Worm (Caenorhabditis elegans) whole organism, mixed stage, embryonic: ENCODE measurements around the gene F16G10.5.

Experiments
- M03D4.4 ChIP-seq: sonication (generic microtip); optimal IDR thresholded peaks from 2 replicates; lab custom pipeline; 2017; ENCODE audit warnings: mild to moderate bottlenecking, missing genetic modification characterization, missing compliant biosample characterization
- bed-3 ChIP-seq: fragments of 200-800 bp; sonication (Bioruptor generic); optimal IDR thresholded peaks from 3 replicates; lab custom pipeline; 2018; ENCODE audit warnings: mild to moderate bottlenecking, missing genetic modification characterization, moderate library complexity, missing compliant biosample characterization
- blmp-1 ChIP-seq: fragments of 150-350 bp; optimal IDR thresholded peaks from 2 replicates; lab custom pipeline; 2014; ENCODE audit warnings: missing biosample characterization, missing genetic modification characterization
- ceh-39 ChIP-seq: fragments of 150-350 bp; optimal IDR thresholded peaks from 2 replicates; lab custom pipeline; 2014; ENCODE audit warnings: missing biosample characterization, missing genetic modification characterization
- ceh-43 ChIP-seq: fragments of 200-800 bp; sonication (Bioruptor generic); optimal IDR thresholded peaks from 2 replicates; lab custom pipeline; 2018; ENCODE audit warnings: mild to moderate bottlenecking, missing genetic modification characterization, moderate library complexity, missing compliant biosample characterization
- ceh-83 ChIP-seq: fragments of 200-800 bp; sonication (Bioruptor generic); optimal IDR thresholded peaks from 2 replicates; lab custom pipeline; 2018; ENCODE audit warnings: mild to moderate bottlenecking, missing genetic modification characterization, missing compliant biosample characterization
- ces-1 ChIP-seq: fragments of 150-350 bp; optimal IDR thresholded peaks from 2 replicates; lab custom pipeline; 2014; ENCODE audit warnings: missing biosample characterization, missing genetic modification reagents, missing genetic modification characterization
- cnd-1 ChIP-seq: fragments of 200-800 bp; sonication (Bioruptor generic); optimal IDR thresholded peaks from 2 replicates; lab custom pipeline; 2018; ENCODE audit warnings: mild to moderate bottlenecking, missing genetic modification characterization, missing compliant biosample characterization
- drap-1 ChIP-seq: fragments of 200-800 bp; sonication (Bioruptor generic); optimal IDR thresholded peaks from 3 replicates; lab custom pipeline; 2018; ENCODE audit warnings: mild to moderate bottlenecking, missing genetic modification characterization, missing compliant biosample characterization
- elt-3 ChIP-seq: fragments of 150-350 bp; optimal IDR thresholded peaks from 2 replicates; lab custom pipeline; 2014; ENCODE audit warnings: missing biosample characterization, missing genetic modification characterization
- flh-1 ChIP-seq: fragments of 200-800 bp; sonication (Bioruptor generic); optimal IDR thresholded peaks from 2 replicates; lab custom pipeline; 2018; ENCODE audit warnings: mild to moderate bottlenecking, missing genetic modification characterization, moderate library complexity, missing compliant biosample characterization
- ham-2 ChIP-seq: fragments of 200-800 bp; sonication (Bioruptor generic); optimal IDR thresholded peaks from 2 replicates; lab custom pipeline; 2018; ENCODE audit warnings: mild to moderate bottlenecking, missing genetic modification characterization, missing compliant biosample characterization
- hlh-1 ChIP-seq: fragments of 150-350 bp; optimal IDR thresholded peaks from 2 replicates; lab custom pipeline; 2014; ENCODE audit warnings: missing biosample characterization, missing genetic modification reagents, missing genetic modification characterization
- lin-13 ChIP-seq: fragments of 150-350 bp; optimal IDR thresholded peaks from 2 replicates; lab custom pipeline; 2014; ENCODE audit warnings: missing biosample characterization, missing genetic modification characterization
- lin-32 ChIP-seq: fragments of 200-800 bp; sonication (Bioruptor generic); optimal IDR thresholded peaks from 2 replicates; lab custom pipeline; 2018; ENCODE audit warnings: mild to moderate bottlenecking, missing genetic modification characterization, missing compliant biosample characterization
- lsy-2 ChIP-seq: fragments of 150-350 bp; optimal IDR thresholded peaks from 2 replicates; lab custom pipeline; 2014; ENCODE audit warnings: missing biosample characterization, missing genetic modification characterization
- mep-1 ChIP-seq: fragments of 150-350 bp; optimal IDR thresholded peaks from 2 replicates; lab custom pipeline; 2017; ENCODE audit warnings: missing biosample characterization, missing genetic modification reagents, missing genetic modification characterization, inconsistent platforms
- mls-2 ChIP-seq: sonication (generic microtip); optimal IDR thresholded peaks from 2 replicates; lab custom pipeline; 2016; ENCODE audit warnings: mild to moderate bottlenecking, missing genetic modification characterization, moderate library complexity, missing compliant biosample characterization
- nhr-237 ChIP-seq: fragments of 150-350 bp; optimal IDR thresholded peaks from 2 replicates; lab custom pipeline; 2014; ENCODE audit warnings: missing biosample characterization, missing genetic modification characterization
- nhr-28 ChIP-seq: fragments of 150-350 bp; optimal IDR thresholded peaks from 2 replicates; lab custom pipeline; 2014; ENCODE audit warnings: missing biosample characterization, missing genetic modification characterization
- nhr-76 ChIP-seq: sonication (generic microtip); optimal IDR thresholded peaks from 2 replicates; lab custom pipeline; 2017; ENCODE audit warnings: missing biosample characterization, missing genetic modification characterization
- pha-4 ChIP-seq: fragments of 150-350 bp; optimal IDR thresholded peaks from 2 replicates; lab custom pipeline; 2018; ENCODE audit warnings: missing biosample characterization, missing genetic modification reagents, missing genetic modification characterization
- sem-2 ChIP-seq: fragments of 200-800 bp; sonication (Bioruptor generic); optimal IDR thresholded peaks from 2 replicates; lab custom pipeline; 2018; ENCODE audit warnings: mild to moderate bottlenecking, missing genetic modification characterization, missing compliant biosample characterization
- sptf-1 ChIP-seq: sonication (generic microtip); optimal IDR thresholded peaks from 2 replicates; lab custom pipeline; 2017; ENCODE audit warnings: mild to moderate bottlenecking, missing genetic modification characterization, moderate library complexity, missing compliant biosample characterization
- tbx-8 ChIP-seq: fragments of 200-800 bp; sonication (Bioruptor generic); optimal IDR thresholded peaks from 2 replicates; lab custom pipeline; 2018; ENCODE audit warnings: mild to moderate bottlenecking, missing genetic modification characterization, moderate library complexity, missing compliant biosample characterization
- unc-120 ChIP-seq: sonication (generic microtip); optimal IDR thresholded peaks from 2 replicates; lab custom pipeline; 2017; ENCODE audit warnings: missing genetic modification characterization, missing compliant biosample characterization; ENCODE audit not compliant: poor library complexity, severe bottlenecking
- unc-39 ChIP-seq: fragments of 150-350 bp; optimal IDR thresholded peaks from 2 replicates; lab custom pipeline; 2014; ENCODE audit warnings: missing biosample characterization, missing genetic modification characterization
- unc-62 ChIP-seq: fragments of 150-350 bp; optimal IDR thresholded peaks from 2 replicates; lab custom pipeline; 2014; ENCODE audit warnings: missing biosample characterization, missing genetic modification reagents, missing genetic modification characterization
- zip-8 ChIP-seq: fragments of 150-350 bp; optimal IDR thresholded peaks from 2 replicates; lab custom pipeline; 2014; ENCODE audit warnings: missing biosample characterization, missing genetic modification characterization
- ztf-11 ChIP-seq: fragments of 150-350 bp; optimal IDR thresholded peaks from 2 replicates; lab custom pipeline; 2014; ENCODE audit warnings: missing biosample characterization, missing genetic modification characterization

F16G10.5 gene

ce11 chrII:2366623-2367365 is at the start of gene F16G10.5, which contains the start of gene F43C11.12:
F16G10.5 (plus strand) TSS chrII:2367315.
F43C11.12 (minus strand) TSS chrII:2366723.
- no peak for TF ChIP-seq lin-32 (GFP tag; lab: Kevin White, UChicago)

- TF ChIP-seq nhr-237 (tag; lab: Kevin White, UChicago) (no peak), drap-1 (GFP tag; lab: Kevin White, UChicago) (no peak), lsy-2 (no peak), ham-2 (GFP tag; lab: Kevin White, UChicago) (no peak), nhr-28 (tag; lab: Kevin White, UChicago) (no peak), flh-1 (GFP tag; lab: Kevin White, UChicago) (no peak), cnd-1 (tag; lab: Kevin White, UChicago) (no peak), nhr-76 (no peak), lin-13 (no peak), unc-62 (no peak)
Measured at ce11 chrII:2317883-2318357, 49.2 kb upstream of the F16G10.5 start, which contains the start of the genes ZK1240.5 and ZK1240.9. ZK1240.5 (minus strand) TSS chrII:2317933. ZK1240.9 (plus strand) TSS chrII:2318189.

- no peak for TF ChIP-seq ham-2 (GFP tag; lab: Kevin White, UChicago)
- TF ChIP-seq nhr-28 (tag; lab: Kevin White, UChicago) = no peak
- no peak for TF ChIP-seq nhr-76
- no peak for TF ChIP-seq lsy-2
- TF ChIP-seq sem-2 = no peak
- TF ChIP-seq pha-4 (tag; lab: Kevin White, UChicago) = no peak
- no peak for TF ChIP-seq ztf-11 (tag; lab: Kevin White, UChicago)
- TF ChIP-seq lin-13 = no peak
- TF ChIP-seq ces-1 (GFP tag; lab: Kevin White, UChicago) = no peak
- no peak for TF ChIP-seq ceh-39
- TF ChIP-seq unc-39 = no peak
- TF ChIP-seq drap-1 (GFP tag; lab: Kevin White, UChicago) = no peak
- TF ChIP-seq flh-1 (GFP tag; lab: Kevin White, UChicago) = no peak
Measured at ce11 chrII:2320097-2320496, 47.0 kb upstream of the F16G10.5 start, which contains the start of gene ZK1240.3. ZK1240.3 (plus strand) TSS chrII:2320334.

- TF ChIP-seq sptf-1 (tag; lab: Kevin White, UChicago) = no peak
- TF ChIP-seq lin-32 (GFP tag; lab: Kevin White, UChicago) = no peak
- TF ChIP-seq bed-3 (GFP tag; lab: Kevin White, UChicago) = no peak
- no peak for TF ChIP-seq cnd-1 (tag; lab: Kevin White, UChicago)
- TF ChIP-seq drap-1 (GFP tag; lab: Kevin White, UChicago) = no peak
- TF ChIP-seq sem-2 = no peak
- no peak for TF ChIP-seq unc-120 (tag; lab: Kevin White, UChicago)
- TF ChIP-seq zip-8 (tag; lab: Kevin White, UChicago) = no peak
- TF ChIP-seq unc-62 = no peak
Measured at ce11 chrII:2322857-2323518, 44.1 kb upstream of the F16G10.5 start, which contains the start of the genes ZK1240.6 and ZK1240.2. ZK1240.6 (minus strand) TSS chrII:2322907. ZK1240.2 (plus strand) TSS chrII:2323376.

ce11 chrII:2324956-2325355 is 42.2 kb upstream of the F16G10.5 start, which contains the start of gene ZK1240.11:
ZK1240.11 (plus strand) TSS chrII:2325256.
- TF ChIP-seq sptf-1 (tag; lab: Kevin White, UChicago) (no peak), blmp-1 (tag; lab: Kevin White, UChicago) (no peak), bed-3 (GFP tag; lab: Kevin White, UChicago) (no peak), mls-2 (tag; lab: Kevin White, UChicago) (no peak), mep-1 (no peak), lsy-2 (no peak), ceh-83 (GFP tag; lab: Kevin White, UChicago) (no peak)

ce11 chrII:2328963-2329442 is 38.1 kb upstream of the F16G10.5 start, which contains the start of the genes ZK1240.8 and ZK1240.1:
ZK1240.8 (minus strand) TSS chrII:2329063.
ZK1240.1 (plus strand) TSS chrII:2329392.
- TF ChIP-seq drap-1 (GFP tag; lab: Kevin White, UChicago) = no peak
- TF ChIP-seq nhr-76 = no peak
- TF ChIP-seq sptf-1 (tag; lab: Kevin White, UChicago) = no peak
- no peak for TF ChIP-seq ceh-83 (GFP tag; lab: Kevin White, UChicago)
- no peak for TF ChIP-seq elt-3
- TF ChIP-seq ham-2 (GFP tag; lab: Kevin White, UChicago) = no peak
- TF ChIP-seq hlh-1 (tag; lab: Kevin White, UChicago) = no peak
- no peak for TF ChIP-seq lsy-2
- TF ChIP-seq ztf-11 (tag; lab: Kevin White, UChicago) = no peak
- TF ChIP-seq ceh-43 = no peak
- TF ChIP-seq tbx-8 (GFP tag; lab: Kevin White, UChicago) = no peak
- TF ChIP-seq bed-3 (GFP tag; lab: Kevin White, UChicago) = no peak
- no peak for TF ChIP-seq M03D4.4 (tag; lab: Kevin White, UChicago)
- TF ChIP-seq unc-39 = no peak
